Fruit fly (Drosophila melanogaster) whole organism, embryonic: ENCODE measurements around the gene CG42268.

Source experiments
- Ada2b ChIP-seq: fragments of 200-800 bp; sonication (Bioruptor generic); IDR thresholded peaks from 2 replicates; pipeline ENCODE4 v1.3.6; 2022; ENCODE audit warnings: missing biosample characterization, missing genetic modification characterization
- Bgb ChIP-seq: fragments of 200-800 bp; sonication (Bioruptor generic); IDR thresholded peaks from 2 replicates; pipeline ENCODE4 v1.3.6; 2022; ENCODE audit warnings: missing biosample characterization, missing genetic modification characterization; ENCODE audit not compliant: partially characterized antibody
- CG11085 ChIP-seq: fragments of 200-800 bp; sonication (Bioruptor generic); IDR thresholded peaks from 2 replicates; pipeline ENCODE4 v1.3.6; 2022; ENCODE audit warnings: missing biosample characterization, missing genetic modification characterization
- CG11504 ChIP-seq: fragments of 200-800 bp; sonication (Bioruptor generic); optimal IDR thresholded peaks from 3 replicates; lab custom pipeline; 2019; ENCODE audit warnings: missing biosample characterization, mild to moderate bottlenecking, missing genetic modification characterization, moderate library complexity
- CG12071 ChIP-seq: fragments of 200-800 bp; sonication (Bioruptor generic); optimal IDR thresholded peaks from 3 replicates; lab custom pipeline; 2018; ENCODE audit warnings: missing biosample characterization, mild to moderate bottlenecking, missing genetic modification characterization
- CG13894 ChIP-seq: fragments of 200-800 bp; sonication (Bioruptor generic); optimal IDR thresholded peaks from 3 replicates; lab custom pipeline; 2018; ENCODE audit warnings: missing biosample characterization, mild to moderate bottlenecking, missing genetic modification characterization, moderate library complexity
- CG15073 ChIP-seq: fragments of 200-800 bp; sonication (Bioruptor generic); optimal IDR thresholded peaks from 2 replicates; lab custom pipeline; 2016; ENCODE audit warnings: missing biosample characterization, missing genetic modification characterization
- CG15269 ChIP-seq: fragments of 200-800 bp; sonication (Bioruptor generic); optimal IDR thresholded peaks from 2 replicates; lab custom pipeline; 2018; ENCODE audit warnings: missing biosample characterization, mild to moderate bottlenecking, missing genetic modification characterization, moderate library complexity
- CG15696 ChIP-seq: fragments of 200-800 bp; sonication (Bioruptor generic); optimal IDR thresholded peaks from 2 replicates; lab custom pipeline; 2019; ENCODE audit warnings: missing biosample characterization, mild to moderate bottlenecking, missing genetic modification characterization, moderate library complexity
- CG17829 ChIP-seq: fragments of 200-800 bp; optimal IDR thresholded peaks from 2 replicates; lab custom pipeline; 2019; ENCODE audit warnings: missing biosample characterization, mild to moderate bottlenecking, missing genetic modification characterization, moderate library complexity
- CG2199 ChIP-seq: fragments of 200-800 bp; sonication (Bioruptor generic); IDR thresholded peaks from 3 replicates; pipeline ENCODE4 v1.3.6; 2022; ENCODE audit warnings: missing biosample characterization, missing genetic modification characterization
- CG2202 ChIP-seq: fragments of 200-800 bp; sonication (Bioruptor generic); optimal IDR thresholded peaks from 2 replicates; lab custom pipeline; 2018; ENCODE audit warnings: missing biosample characterization, mild to moderate bottlenecking, missing genetic modification characterization
- CG32532 ChIP-seq: fragments of 200-800 bp; sonication (Bioruptor generic); IDR thresholded peaks from 2 replicates; pipeline ENCODE4 v1.3.6; 2022; ENCODE audit warnings: missing biosample characterization, missing genetic modification characterization
- CG33557 ChIP-seq: fragments of 200-800 bp; sonication (Bioruptor generic); optimal IDR thresholded peaks from 2 replicates; lab custom pipeline; 2019; ENCODE audit warnings: missing biosample characterization, mild to moderate bottlenecking, missing genetic modification characterization, moderate library complexity
- CG3995 ChIP-seq: fragments of 200-800 bp; sonication (Bioruptor generic); optimal IDR thresholded peaks from 3 replicates; lab custom pipeline; 2016; ENCODE audit warnings: missing biosample characterization, missing genetic modification characterization
- CG42726 ChIP-seq: fragments of 200-800 bp; sonication (Bioruptor generic); IDR thresholded peaks from 2 replicates; pipeline ENCODE4 v1.3.6; 2022; ENCODE audit warnings: missing biosample characterization, missing genetic modification characterization; ENCODE audit not compliant: partially characterized antibody
- CG4854 ChIP-seq: fragments of 200-800 bp; sonication (Bioruptor generic); optimal IDR thresholded peaks from 2 replicates; lab custom pipeline; 2016; ENCODE audit warnings: missing biosample characterization, missing genetic modification characterization, inconsistent platforms
- CG9876 ChIP-seq: fragments of 200-800 bp; sonication (Bioruptor generic); optimal IDR thresholded peaks from 2 replicates; lab custom pipeline; 2016; ENCODE audit warnings: missing biosample characterization, missing genetic modification characterization
- CG9932 ChIP-seq: fragments of 200-800 bp; sonication (Bioruptor generic); IDR thresholded peaks from 2 replicates; pipeline ENCODE4 v1.3.6; 2022; ENCODE audit warnings: missing biosample characterization, missing genetic modification characterization
- CkIIα-i1 ChIP-seq: fragments of 200-800 bp; sonication (Bioruptor generic); IDR thresholded peaks from 2 replicates; pipeline ENCODE4 v1.3.6; 2022; ENCODE audit warnings: missing biosample characterization, missing genetic modification characterization
- CoRest ChIP-seq: fragments of 200-800 bp; sonication (Bioruptor generic); optimal IDR thresholded peaks from 3 replicates; lab custom pipeline; 2018; ENCODE audit warnings: missing biosample characterization, mild to moderate bottlenecking, missing genetic modification characterization, moderate library complexity
- Dek ChIP-seq: fragments of 200-800 bp; sonication (Bioruptor generic); optimal IDR thresholded peaks from 3 replicates; lab custom pipeline; 2019; ENCODE audit warnings: missing biosample characterization, mild to moderate bottlenecking, missing genetic modification characterization, moderate library complexity
- Dip2 ChIP-seq: fragments of 200-800 bp; sonication (Bioruptor generic); IDR thresholded peaks from 2 replicates; pipeline ENCODE4 v1.3.6; 2022; ENCODE audit warnings: missing biosample characterization, missing genetic modification characterization
- Doc3 ChIP-seq: fragments of 200-800 bp; sonication (Bioruptor generic); IDR thresholded peaks from 3 replicates; pipeline ENCODE4 v1.3.6; 2022; ENCODE audit warnings: missing biosample characterization, missing genetic modification characterization; ENCODE audit not compliant: partially characterized antibody
- Fer1 ChIP-seq: fragments of 200-800 bp; sonication (Bioruptor generic); optimal IDR thresholded peaks from 2 replicates; lab custom pipeline; 2017; ENCODE audit warnings: missing biosample characterization, mild to moderate bottlenecking, missing genetic modification characterization
- HHEX ChIP-seq: fragments of 200-800 bp; sonication (Bioruptor generic); optimal IDR thresholded peaks from 3 replicates; lab custom pipeline; 2017; ENCODE audit warnings: missing biosample characterization, mild to moderate bottlenecking, missing genetic modification characterization, missing genetic modification reagents
- HLHmδ ChIP-seq: fragments of 200-800 bp; sonication (Bioruptor generic); optimal IDR thresholded peaks from 2 replicates; lab custom pipeline; 2018; ENCODE audit warnings: missing biosample characterization, mild to moderate bottlenecking, missing genetic modification characterization, moderate library complexity
- Hand ChIP-seq: fragments of 200-800 bp; sonication (Bioruptor generic); optimal IDR thresholded peaks from 2 replicates; lab custom pipeline; 2017; ENCODE audit warnings: mild to moderate bottlenecking, missing biosample characterization, missing genetic modification reagents, missing genetic modification characterization
- Kr ChIP-seq: fragments of 200-800 bp; sonication (Bioruptor generic); optimal IDR thresholded peaks from 2 replicates; lab custom pipeline; 2017; ENCODE audit warnings: missing biosample characterization, mild to moderate bottlenecking, missing genetic modification characterization
- Mrtf ChIP-seq: fragments of 200-800 bp; sonication (Bioruptor generic); IDR thresholded peaks from 3 replicates; pipeline ENCODE4 v1.3.6; 2022; ENCODE audit warnings: missing biosample characterization, missing genetic modification characterization
- Nf-YB ChIP-seq: fragments of 200-800 bp; sonication (Bioruptor generic); optimal IDR thresholded peaks from 3 replicates; lab custom pipeline; 2019; ENCODE audit warnings: missing biosample characterization, mild to moderate bottlenecking, missing genetic modification characterization, moderate library complexity
- Sin3A ChIP-seq: fragments of >200 bp; optimal IDR thresholded peaks from 2 replicates; lab custom pipeline; 2018
- Sry-δ ChIP-seq: fragments of 200-800 bp; sonication (Bioruptor generic); optimal IDR thresholded peaks from 2 replicates; lab custom pipeline; 2016; ENCODE audit warnings: missing biosample characterization, missing genetic modification characterization
- Usf ChIP-seq: fragments of 200-800 bp; sonication (Bioruptor generic); optimal IDR thresholded peaks from 2 replicates; lab custom pipeline; 2017; ENCODE audit warnings: missing genotype, missing biosample characterization, missing genetic modification characterization
- Xbp1 ChIP-seq: fragments of 200-800 bp; sonication (Bioruptor generic); optimal IDR thresholded peaks from 3 replicates; lab custom pipeline; 2016; ENCODE audit warnings: missing biosample characterization, mild to moderate bottlenecking, missing genetic modification characterization
- ac ChIP-seq: fragments of 200-800 bp; sonication (Bioruptor generic); optimal IDR thresholded peaks from 3 replicates; lab custom pipeline; 2017; ENCODE audit warnings: missing biosample characterization, mild to moderate bottlenecking, missing genetic modification characterization
- ara ChIP-seq: fragments of 200-800 bp; sonication (Bioruptor generic); IDR thresholded peaks from 2 replicates; pipeline ENCODE4 v1.3.6; 2022; ENCODE audit warnings: missing biosample characterization, missing genetic modification characterization
- cas ChIP-seq: fragments of 200-800 bp; sonication (Bioruptor generic); IDR thresholded peaks from 2 replicates; pipeline ENCODE4 v1.3.6; 2022; ENCODE audit warnings: missing biosample characterization, missing genetic modification characterization
- croc ChIP-seq: fragments of 200-800 bp; sonication (Bioruptor generic); conservative IDR thresholded peaks from 3 replicates; pipeline ENCODE4 v1.3.6; 2022; ENCODE audit warnings: missing biosample characterization, missing genetic modification characterization
- disco-r ChIP-seq: fragments of 200-800 bp; sonication (Bioruptor generic); optimal IDR thresholded peaks from 2 replicates; lab custom pipeline; 2016; ENCODE audit warnings: missing biosample characterization, missing genetic modification characterization
- gem ChIP-seq: fragments of 200-800 bp; sonication (Bioruptor generic); optimal IDR thresholded peaks from 2 replicates; lab custom pipeline; 2019; ENCODE audit warnings: missing biosample characterization, mild to moderate bottlenecking, missing genetic modification characterization, moderate library complexity
- hb ChIP-seq: fragments of 200-800 bp; sonication (Bioruptor generic); IDR thresholded peaks from 3 replicates; pipeline ENCODE4 v1.3.6; 2022; ENCODE audit warnings: missing biosample characterization, missing genetic modification characterization; ENCODE audit not compliant: partially characterized antibody
- jigr1 ChIP-seq: fragments of 200-800 bp; sonication (Bioruptor generic); IDR thresholded peaks from 3 replicates; pipeline ENCODE4 v1.3.6; 2022; ENCODE audit warnings: missing biosample characterization, missing genetic modification characterization
- jing ChIP-seq: fragments of 200-800 bp; sonication (Bioruptor generic); optimal IDR thresholded peaks from 2 replicates; lab custom pipeline; 2018; ENCODE audit warnings: missing biosample characterization, mild to moderate bottlenecking, missing genetic modification characterization
- pho ChIP-seq: fragments of 200-800 bp; sonication (Bioruptor generic); optimal IDR thresholded peaks from 2 replicates; lab custom pipeline; 2016; ENCODE audit warnings: missing biosample characterization, missing genetic modification characterization
- phol ChIP-seq: fragments of 200-800 bp; sonication (Bioruptor generic); optimal IDR thresholded peaks from 3 replicates; lab custom pipeline; 2018; ENCODE audit warnings: missing biosample characterization, mild to moderate bottlenecking, missing genetic modification characterization, moderate library complexity
- pita ChIP-seq: fragments of 200-800 bp; sonication (Bioruptor generic); optimal IDR thresholded peaks from 2 replicates; lab custom pipeline; 2017; ENCODE audit warnings: missing biosample characterization, mild to moderate bottlenecking, missing genetic modification characterization
- sc ChIP-seq, 3 experiments: fragments of >200 bp in 2 of 3; fragments of 200-800 bp in 1 of 3; sonication (Bioruptor generic) in 1 of 3; optimal IDR thresholded peaks; 2 replicates in 2 of 3; 3 replicates in 1 of 3; lab custom pipeline; 2017; ENCODE audit warnings: mild to moderate bottlenecking in 1 of 3, missing biosample characterization in 1 of 3, missing genetic modification characterization in 1 of 3, missing genetic modification reagents in 1 of 3
- sens ChIP-seq: fragments of 200-800 bp; sonication (Bioruptor generic); peaks from one replicate; lab custom pipeline; 2016; ENCODE audit warnings: missing biosample characterization, missing genetic modification characterization
- slbo ChIP-seq: fragments of 200-800 bp; sonication (Bioruptor generic); IDR thresholded peaks from 2 replicates; pipeline ENCODE4 v1.3.6; 2022; ENCODE audit warnings: missing biosample characterization, missing genetic modification characterization

CG42268 gene

dm6 chr3L:9718929-9719328, 41.3 kb downstream of the CG42268 start, which contains the start of the genes CG18178 and CG14174 (continued):
- TF ChIP-seq Xbp1 (GFP tag; lab: Kevin White, UChicago) (peak; percentile 75), CG15696 (tag; lab: Kevin White, UChicago) (peak; percentile 85), sc (optimal IDR thresholded peaks at IDR 0.05; lab: Kevin White, UChicago) (no peak), sc (GFP tag; optimal IDR thresholded peaks at IDR 0.05; lab: Kevin White, UChicago) (peak; percentile 35), CG3995 (peak; percentile 2), HLHmδ (no peak), Sin3A (peak; percentile 5), croc (GFP tag; lab: Robert Waterston, UW) (peak; percentile 59; the same call in 2 of the 3 replicates), CG42726 (GFP tag; lab: Robert Waterston, UW) (no peak), CG11504 (tag; lab: Kevin White, UChicago) (peak; percentile 78), Bgb (no peak), CG15269 (tag; lab: Kevin White, UChicago) (peak; percentile 75), Ada2b (GFP tag; lab: Robert Waterston, UW) (peak; percentile 33; the same call in 1 of the 2 replicates), pita (GFP tag; lab: Kevin White, UChicago) (no peak), gem (peak; percentile 80), HHEX (GFP tag; lab: Kevin White, UChicago) (peak; percentile 30), CG9876 (GFP tag; lab: Kevin White, UChicago) (no peak), Dip2 (GFP tag; lab: Robert Waterston, UW) (no peak), CG9932 (GFP tag; lab: Robert Waterston, UW) (peak; percentile 85), jing (GFP tag; lab: Kevin White, UChicago) (peak; percentile 11), Nf-YB (GFP tag; lab: Kevin White, UChicago) (peak; percentile 50), cas (GFP tag; lab: Robert Waterston, UW) (0 out of 2 replicates have a peak, but pooled peaks have one; percentile 20), CG15073 (GFP tag; lab: Kevin White, UChicago) (no peak), CG33557 (GFP tag; lab: Kevin White, UChicago) (peak; percentile 73), ac (peak; percentile 5), Fer1 (GFP tag; lab: Kevin White, UChicago) (peak; percentile 78), CkIIα-i1 (no peak), Doc3 (GFP tag; lab: Robert Waterston, UW) (no peak), CG4854 (GFP tag; lab: Kevin White, UChicago) (peak; percentile 23), ara (peak; percentile 48; the same call in 1 of the 2 replicates), Usf (GFP tag; lab: Kevin White, UChicago) (peak; percentile 38), slbo (GFP tag; lab: Robert Waterston, UW) (peak; percentile 83), CG32532 (GFP tag; lab: Robert Waterston, UW) (peak; percentile 67), Mrtf (GFP tag; lab: Robert Waterston, UW) (no peak), Dek (tag; lab: Kevin White, UChicago) (peak; percentile 47), CG11085 (GFP tag; lab: Robert Waterston, UW) (no peak; the same call in 1 of the 2 replicates), CG13894 (tag; lab: Kevin White, UChicago) (peak; percentile 78), sens (GFP tag; lab: Kevin White, UChicago) (peak; percentile 89), CG2202 (tag; lab: Kevin White, UChicago) (peak; percentile 28), CG2199 (GFP tag; lab: Robert Waterston, UW) (no peak), phol (tag; lab: Kevin White, UChicago) (peak; percentile 77), pho (GFP tag; lab: Kevin White, UChicago) (no peak), disco-r (no peak), CG12071 (GFP tag; lab: Kevin White, UChicago) (no peak), Hand (GFP tag; lab: Kevin White, UChicago) (peak; percentile 2), jigr1 (GFP tag; lab: Robert Waterston, UW) (no peak), Kr (GFP tag; lab: Kevin White, UChicago) (no peak), CoRest (tag; lab: Kevin White, UChicago) (peak; percentile 87), Sry-δ (GFP tag; lab: Kevin White, UChicago) (peak; percentile 33), CG17829 (tag; lab: Kevin White, UChicago) (peak; percentile 83), hb (no peak)
